Worm (Caenorhabditis elegans) whole organism, young adult: ENCODE results near the gene otub-3.

ENCODE experiments used
- D2030.7 ChIP-seq: fragments of 200-800 bp; sonication (Bioruptor generic); IDR thresholded peaks from 2 replicates; pipeline ENCODE4 v1.3.6; 2022; ENCODE audit warnings: missing genetic modification reagents, missing genetic modification characterization, missing compliant biosample characterization
- F23B12.7 ChIP-seq: sonication (generic microtip); optimal IDR thresholded peaks from 2 replicates; lab custom pipeline; 2017; ENCODE audit warnings: missing genetic modification characterization, mild to moderate bottlenecking, missing compliant biosample characterization, antibody characterized with exemption, moderate library complexity; ENCODE audit not compliant: insufficient read depth
- Y53F4B.3 ChIP-seq: fragments of 200-800 bp; sonication (Bioruptor generic); IDR thresholded peaks from 2 replicates; pipeline ENCODE4 v1.3.6; 2022; ENCODE audit warnings: missing genetic modification reagents, missing genetic modification characterization, missing compliant biosample characterization
- Y56A3A.18 ChIP-seq: fragments of 200-800 bp; sonication (Bioruptor generic); IDR thresholded peaks from 2 replicates; pipeline ENCODE4 v1.3.6; 2022; ENCODE audit warnings: missing genetic modification reagents, missing genetic modification characterization, missing compliant biosample characterization
- ZK185.1 ChIP-seq: sonication (generic microtip); optimal IDR thresholded peaks from 2 replicates; lab custom pipeline; 2016; ENCODE audit warnings: mild to moderate bottlenecking, missing genetic modification characterization, missing compliant biosample characterization; ENCODE audit not compliant: poor library complexity, severe bottlenecking
- aptf-3 ChIP-seq: fragments of 200-800 bp; sonication (Bioruptor generic); IDR thresholded peaks from 2 replicates; pipeline ENCODE4 v1.3.6; 2022; ENCODE audit warnings: missing genetic modification characterization, missing compliant biosample characterization
- lsl-1 ChIP-seq: fragments of 200-800 bp; sonication (Bioruptor generic); optimal IDR thresholded peaks from 2 replicates; lab custom pipeline; 2018; ENCODE audit warnings: mild to moderate bottlenecking, missing genetic modification characterization, moderate library complexity, missing compliant biosample characterization
- madf-8 ChIP-seq: fragments of 200-800 bp; sonication (Bioruptor generic); conservative IDR thresholded peaks from 2 replicates; pipeline ENCODE4 v1.3.6; 2022; ENCODE audit warnings: missing genetic modification reagents, missing genetic modification characterization, missing compliant biosample characterization
- pha-4 ChIP-seq: fragments of 150-350 bp; sonication (generic microtip); optimal IDR thresholded peaks from 2 replicates; lab custom pipeline; 2014; ENCODE audit warnings: missing biosample characterization, missing genetic modification reagents, missing genetic modification characterization
- sdz-38 ChIP-seq: sonication (generic microtip); optimal IDR thresholded peaks from 2 replicates; lab custom pipeline; 2016; ENCODE audit warnings: missing genotype, missing genetic modification characterization, missing compliant biosample characterization
- snpc-4 ChIP-seq, 5 experiments: fragments of 150-350 bp in 1 of 5; sonication (generic microtip) in 4 of 5; optimal IDR thresholded peaks; 2 replicates each; lab custom pipeline; 2014 to 2018; ENCODE audit warnings: missing genetic modification characterization in 5 of 5, missing biosample characterization in 3 of 5, antibody characterized with exemption in 2 of 5, mild to moderate bottlenecking in 2 of 5, missing compliant biosample characterization in 2 of 5, missing genotype in 2 of 5, moderate library complexity in 2 of 5, missing genetic modification reagents in 1 of 5
- unc-130 ChIP-seq: sonication (generic microtip); optimal IDR thresholded peaks from 2 replicates; lab custom pipeline; 2016; ENCODE audit warnings: missing genetic modification reagents, missing genetic modification characterization, missing compliant biosample characterization
- ztf-3 ChIP-seq: fragments of 200-800 bp; sonication (Bioruptor generic); optimal IDR thresholded peaks from 2 replicates; lab custom pipeline; 2018; ENCODE audit warnings: mild to moderate bottlenecking, missing genetic modification characterization, missing compliant biosample characterization

DNA sequence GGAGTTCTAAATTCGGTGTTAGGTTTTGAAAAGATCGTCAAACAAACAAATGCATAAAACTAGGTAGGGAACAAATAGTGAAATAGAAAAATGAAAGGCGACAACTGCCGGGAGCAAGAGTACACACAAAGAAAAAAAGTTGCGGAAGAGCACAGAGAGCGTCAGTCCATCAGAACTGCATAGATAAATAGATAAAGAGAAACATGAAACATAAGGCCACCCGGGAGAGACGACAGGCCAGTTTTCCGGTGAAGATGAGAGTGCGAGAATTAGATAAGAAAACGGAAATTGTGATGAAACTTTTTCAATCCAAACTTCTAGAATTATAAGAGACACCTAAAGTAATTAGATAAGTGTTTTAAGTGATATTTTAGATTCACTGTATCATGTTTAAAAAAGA lies 29.8 kb downstream of the otub-3 start:
- TF ChIP-seq madf-8 (GFP tag; lab: Robert Waterston, UW) (no peak), pha-4 (no peak), unc-130 (GFP tag; lab: Kevin White, UChicago) (no peak), Y56A3A.18 (GFP tag; lab: Robert Waterston, UW) (no peak), Y53F4B.3 (GFP tag; lab: Robert Waterston, UW) (no peak), sdz-38 (tag; lab: Kevin White, UChicago) (no peak), lsl-1 (no peak), D2030.7 (GFP tag; lab: Robert Waterston, UW) (no peak), aptf-3 (GFP tag; lab: Robert Waterston, UW) (no peak), F23B12.7 (tag; lab: Kevin White, UChicago) (no peak), snpc-4 (GFP tag; optimal IDR thresholded peaks at IDR 0.05; lab: Kevin White, UChicago) (no peak), snpc-4 (tag; optimal IDR thresholded peaks at IDR 0.05; lab: Kevin White, UChicago) (no peak), ZK185.1 (tag; lab: Kevin White, UChicago) (no peak), ztf-3 (no peak)
